Worm (Caenorhabditis elegans) whole organism, L4/young adult: ENCODE measurements around the gene C49G7.7.

Experiments used
- W03F9.2 ChIP-seq: fragments of 150-350 bp; optimal IDR thresholded peaks from 2 replicates; lab custom pipeline; 2014; ENCODE audit warnings: missing biosample characterization, missing genetic modification characterization
- dao-5 ChIP-seq: sonication (generic microtip); optimal IDR thresholded peaks from 2 replicates; lab custom pipeline; 2016; ENCODE audit warnings: missing genotype, missing genetic modification characterization, moderate library complexity, missing compliant biosample characterization

ce11 chrV:4029627-4030026 is 4.6 kb upstream of the C49G7.7 start:
- TF ChIP-seq W03F9.2 = no peak
- no peak for TF ChIP-seq dao-5 (tag; lab: Kevin White, UChicago)
